Worm (Caenorhabditis elegans) whole organism, mixed stage, embryonic: Measurements from ENCODE around the gene dmsr-1.

Source experiments
- M03D4.4 ChIP-seq: sonication (generic microtip); optimal IDR thresholded peaks from 2 replicates; lab custom pipeline; 2017; ENCODE audit warnings: mild to moderate bottlenecking, missing genetic modification characterization, missing compliant biosample characterization
- bed-3 ChIP-seq: fragments of 200-800 bp; sonication (Bioruptor generic); optimal IDR thresholded peaks from 3 replicates; lab custom pipeline; 2018; ENCODE audit warnings: mild to moderate bottlenecking, missing genetic modification characterization, moderate library complexity, missing compliant biosample characterization
- blmp-1 ChIP-seq: fragments of 150-350 bp; optimal IDR thresholded peaks from 2 replicates; lab custom pipeline; 2014; ENCODE audit warnings: missing biosample characterization, missing genetic modification characterization
- ceh-39 ChIP-seq: fragments of 150-350 bp; optimal IDR thresholded peaks from 2 replicates; lab custom pipeline; 2014; ENCODE audit warnings: missing biosample characterization, missing genetic modification characterization
- ceh-43 ChIP-seq: fragments of 200-800 bp; sonication (Bioruptor generic); optimal IDR thresholded peaks from 2 replicates; lab custom pipeline; 2018; ENCODE audit warnings: mild to moderate bottlenecking, missing genetic modification characterization, moderate library complexity, missing compliant biosample characterization
- ceh-83 ChIP-seq: fragments of 200-800 bp; sonication (Bioruptor generic); optimal IDR thresholded peaks from 2 replicates; lab custom pipeline; 2018; ENCODE audit warnings: mild to moderate bottlenecking, missing genetic modification characterization, missing compliant biosample characterization
- ces-1 ChIP-seq: fragments of 150-350 bp; optimal IDR thresholded peaks from 2 replicates; lab custom pipeline; 2014; ENCODE audit warnings: missing biosample characterization, missing genetic modification reagents, missing genetic modification characterization
- cnd-1 ChIP-seq: fragments of 200-800 bp; sonication (Bioruptor generic); optimal IDR thresholded peaks from 2 replicates; lab custom pipeline; 2018; ENCODE audit warnings: mild to moderate bottlenecking, missing genetic modification characterization, missing compliant biosample characterization
- drap-1 ChIP-seq: fragments of 200-800 bp; sonication (Bioruptor generic); optimal IDR thresholded peaks from 3 replicates; lab custom pipeline; 2018; ENCODE audit warnings: mild to moderate bottlenecking, missing genetic modification characterization, missing compliant biosample characterization
- elt-1 ChIP-seq: sonication (generic microtip); optimal IDR thresholded peaks from 2 replicates; lab custom pipeline; 2017; ENCODE audit warnings: missing genetic modification characterization, mild to moderate bottlenecking, missing compliant biosample characterization, antibody characterized with exemption, moderate library complexity, borderline replicate concordance; ENCODE audit not compliant: insufficient read depth
- elt-3 ChIP-seq: fragments of 150-350 bp; optimal IDR thresholded peaks from 2 replicates; lab custom pipeline; 2014; ENCODE audit warnings: missing biosample characterization, missing genetic modification characterization
- flh-1 ChIP-seq: fragments of 200-800 bp; sonication (Bioruptor generic); optimal IDR thresholded peaks from 2 replicates; lab custom pipeline; 2018; ENCODE audit warnings: mild to moderate bottlenecking, missing genetic modification characterization, moderate library complexity, missing compliant biosample characterization
- ham-2 ChIP-seq: fragments of 200-800 bp; sonication (Bioruptor generic); optimal IDR thresholded peaks from 2 replicates; lab custom pipeline; 2018; ENCODE audit warnings: mild to moderate bottlenecking, missing genetic modification characterization, missing compliant biosample characterization
- hlh-1 ChIP-seq: fragments of 150-350 bp; optimal IDR thresholded peaks from 2 replicates; lab custom pipeline; 2014; ENCODE audit warnings: missing biosample characterization, missing genetic modification reagents, missing genetic modification characterization
- lin-32 ChIP-seq: fragments of 200-800 bp; sonication (Bioruptor generic); optimal IDR thresholded peaks from 2 replicates; lab custom pipeline; 2018; ENCODE audit warnings: mild to moderate bottlenecking, missing genetic modification characterization, missing compliant biosample characterization
- lsy-2 ChIP-seq: fragments of 150-350 bp; optimal IDR thresholded peaks from 2 replicates; lab custom pipeline; 2014; ENCODE audit warnings: missing biosample characterization, missing genetic modification characterization
- mab-5 ChIP-seq: fragments of 150-350 bp; optimal IDR thresholded peaks from 2 replicates; lab custom pipeline; 2014; ENCODE audit warnings: missing biosample characterization, missing genetic modification characterization
- mep-1 ChIP-seq: fragments of 150-350 bp; optimal IDR thresholded peaks from 2 replicates; lab custom pipeline; 2017; ENCODE audit warnings: missing biosample characterization, missing genetic modification reagents, missing genetic modification characterization, inconsistent platforms
- mls-2 ChIP-seq: sonication (generic microtip); optimal IDR thresholded peaks from 2 replicates; lab custom pipeline; 2016; ENCODE audit warnings: mild to moderate bottlenecking, missing genetic modification characterization, moderate library complexity, missing compliant biosample characterization
- nhr-12 ChIP-seq: fragments of 150-350 bp; optimal IDR thresholded peaks from 2 replicates; lab custom pipeline; 2014; ENCODE audit warnings: missing biosample characterization, missing genetic modification characterization
- nhr-2 ChIP-seq: fragments of 150-350 bp; optimal IDR thresholded peaks from 2 replicates; lab custom pipeline; 2014; ENCODE audit warnings: missing biosample characterization, missing genetic modification characterization
- nhr-237 ChIP-seq: fragments of 150-350 bp; optimal IDR thresholded peaks from 2 replicates; lab custom pipeline; 2014; ENCODE audit warnings: missing biosample characterization, missing genetic modification characterization
- nhr-28 ChIP-seq: fragments of 150-350 bp; optimal IDR thresholded peaks from 2 replicates; lab custom pipeline; 2014; ENCODE audit warnings: missing biosample characterization, missing genetic modification characterization
- nhr-76 ChIP-seq: sonication (generic microtip); optimal IDR thresholded peaks from 2 replicates; lab custom pipeline; 2017; ENCODE audit warnings: missing biosample characterization, missing genetic modification characterization
- pha-4 ChIP-seq: fragments of 150-350 bp; optimal IDR thresholded peaks from 2 replicates; lab custom pipeline; 2018; ENCODE audit warnings: missing biosample characterization, missing genetic modification reagents, missing genetic modification characterization
- sem-2 ChIP-seq: fragments of 200-800 bp; sonication (Bioruptor generic); optimal IDR thresholded peaks from 2 replicates; lab custom pipeline; 2018; ENCODE audit warnings: mild to moderate bottlenecking, missing genetic modification characterization, missing compliant biosample characterization
- sptf-1 ChIP-seq: sonication (generic microtip); optimal IDR thresholded peaks from 2 replicates; lab custom pipeline; 2017; ENCODE audit warnings: mild to moderate bottlenecking, missing genetic modification characterization, moderate library complexity, missing compliant biosample characterization
- tbx-8 ChIP-seq: fragments of 200-800 bp; sonication (Bioruptor generic); optimal IDR thresholded peaks from 2 replicates; lab custom pipeline; 2018; ENCODE audit warnings: mild to moderate bottlenecking, missing genetic modification characterization, moderate library complexity, missing compliant biosample characterization
- unc-120 ChIP-seq: sonication (generic microtip); optimal IDR thresholded peaks from 2 replicates; lab custom pipeline; 2017; ENCODE audit warnings: missing genetic modification characterization, missing compliant biosample characterization; ENCODE audit not compliant: poor library complexity, severe bottlenecking
- unc-39 ChIP-seq: fragments of 150-350 bp; optimal IDR thresholded peaks from 2 replicates; lab custom pipeline; 2014; ENCODE audit warnings: missing biosample characterization, missing genetic modification characterization
- unc-62 ChIP-seq: fragments of 150-350 bp; optimal IDR thresholded peaks from 2 replicates; lab custom pipeline; 2014; ENCODE audit warnings: missing biosample characterization, missing genetic modification reagents, missing genetic modification characterization
- zip-8 ChIP-seq: fragments of 150-350 bp; optimal IDR thresholded peaks from 2 replicates; lab custom pipeline; 2014; ENCODE audit warnings: missing biosample characterization, missing genetic modification characterization
- ztf-11 ChIP-seq: fragments of 150-350 bp; optimal IDR thresholded peaks from 2 replicates; lab custom pipeline; 2014; ENCODE audit warnings: missing biosample characterization, missing genetic modification characterization

dmsr-1 gene

ce11 chrV:11410902-11411561 is 27.5 kb upstream of the dmsr-1 start, which contains the start of the genes K03B8.8 and grl-3:
K03B8.8 (minus strand) TSS chrV:11411002.
grl-3 (plus strand) TSS chrV:11411511.
- TF ChIP-seq ztf-11 (tag; lab: Kevin White, UChicago) (no peak), nhr-28 (no peak), ceh-39 (tag; lab: Kevin White, UChicago) (no peak), ces-1 (no peak), nhr-237 (tag; lab: Kevin White, UChicago) (no peak), elt-1 (tag; lab: Kevin White, UChicago) (no peak), M03D4.4 (no peak), ceh-83 (no peak)

ce11 chrV:11412125-11412524 is 26.4 kb upstream of the dmsr-1 start:
- TF ChIP-seq mls-2 (tag; lab: Kevin White, UChicago), result no peak
- no peak for TF ChIP-seq bed-3 (GFP tag; lab: Kevin White, UChicago)
- TF ChIP-seq nhr-237 (tag; lab: Kevin White, UChicago), result no peak
- TF ChIP-seq cnd-1 (tag; lab: Kevin White, UChicago), result no peak
- TF ChIP-seq ceh-39 (tag; lab: Kevin White, UChicago), result no peak
- no peak for TF ChIP-seq flh-1 (GFP tag; lab: Kevin White, UChicago)
- no peak for TF ChIP-seq nhr-12 (tag; lab: Kevin White, UChicago)
- TF ChIP-seq mab-5 (tag; lab: Kevin White, UChicago), result no peak
- no peak for TF ChIP-seq blmp-1

- no peak for TF ChIP-seq nhr-2
- TF ChIP-seq hlh-1 (tag; lab: Kevin White, UChicago), result no peak
- TF ChIP-seq zip-8, result no peak
- TF ChIP-seq lin-32 (GFP tag; lab: Kevin White, UChicago), result no peak
- no peak for TF ChIP-seq elt-3
- no peak for TF ChIP-seq cnd-1 (tag; lab: Kevin White, UChicago)
- TF ChIP-seq pha-4 (tag; lab: Kevin White, UChicago), result no peak
- no peak for TF ChIP-seq nhr-12 (tag; lab: Kevin White, UChicago)
- no peak for TF ChIP-seq nhr-28
- no peak for TF ChIP-seq ceh-83
- no peak for TF ChIP-seq ceh-43 (GFP tag; lab: Kevin White, UChicago)
- no peak for TF ChIP-seq tbx-8 (GFP tag; lab: Kevin White, UChicago)
- TF ChIP-seq M03D4.4, result no peak
- TF ChIP-seq sem-2 (GFP tag; lab: Kevin White, UChicago), result no peak
- no peak for TF ChIP-seq ceh-39 (tag; lab: Kevin White, UChicago)
Measured at ce11 chrV:11415059-11415458, 23.5 kb upstream of the dmsr-1 start, which contains the start of gene deg-3. deg-3 (minus strand) TSS chrV:11415159.

- no peak for TF ChIP-seq mep-1
- no peak for TF ChIP-seq zip-8
- no peak for TF ChIP-seq sem-2 (GFP tag; lab: Kevin White, UChicago)
- no peak for TF ChIP-seq hlh-1 (tag; lab: Kevin White, UChicago)
- TF ChIP-seq unc-39 (tag; lab: Kevin White, UChicago), result no peak
- TF ChIP-seq ceh-39 (tag; lab: Kevin White, UChicago), result no peak
- no peak for TF ChIP-seq ces-1
- TF ChIP-seq lin-32 (GFP tag; lab: Kevin White, UChicago), result no peak
Measured at ce11 chrV:11421605-11422004, 17.0 kb upstream of the dmsr-1 start, which contains the start of gene des-2. des-2 (minus strand) TSS chrV:11421705.

ce11 chrV:11424565-11424964 is 14.0 kb upstream of the dmsr-1 start, which contains the start of gene T26H10.2:
T26H10.2 (minus strand) TSS chrV:11424665.
- no peak for TF ChIP-seq nhr-28
- no peak for TF ChIP-seq unc-120 (tag; lab: Kevin White, UChicago)
- no peak for TF ChIP-seq nhr-237 (tag; lab: Kevin White, UChicago)
- no peak for TF ChIP-seq ceh-39 (tag; lab: Kevin White, UChicago)
- TF ChIP-seq unc-62 (GFP tag; lab: Kevin White, UChicago), result no peak
- no peak for TF ChIP-seq drap-1 (GFP tag; lab: Kevin White, UChicago)
- no peak for TF ChIP-seq flh-1 (GFP tag; lab: Kevin White, UChicago)
- no peak for TF ChIP-seq bed-3 (GFP tag; lab: Kevin White, UChicago)
- TF ChIP-seq lsy-2 (tag; lab: Kevin White, UChicago), result no peak
- TF ChIP-seq ham-2 (GFP tag; lab: Kevin White, UChicago), result no peak
- no peak for TF ChIP-seq mls-2 (tag; lab: Kevin White, UChicago)
- no peak for TF ChIP-seq ces-1
- TF ChIP-seq pha-4 (tag; lab: Kevin White, UChicago), result no peak
- TF ChIP-seq cnd-1 (tag; lab: Kevin White, UChicago), result no peak
- TF ChIP-seq zip-8, result no peak
- no peak for TF ChIP-seq ztf-11 (tag; lab: Kevin White, UChicago)
- no peak for TF ChIP-seq sptf-1 (tag; lab: Kevin White, UChicago)
- TF ChIP-seq tbx-8 (GFP tag; lab: Kevin White, UChicago), result no peak
- TF ChIP-seq nhr-76 (tag; lab: Kevin White, UChicago), result no peak
- TF ChIP-seq, all 35 proteins: peak for 0
